Worm (Caenorhabditis elegans) whole organism, young adult: ENCODE measurements around the gene mff-1.

Experiments
- T07F8.4 ChIP-seq: sonication (generic microtip); optimal IDR thresholded peaks from 2 replicates; lab custom pipeline; 2016; ENCODE audit warnings: mild to moderate bottlenecking, missing genetic modification characterization, moderate library complexity, missing compliant biosample characterization
- atf-7 ChIP-seq: sonication (generic microtip); optimal IDR thresholded peaks from 2 replicates; lab custom pipeline; 2017; ENCODE audit warnings: mild to moderate bottlenecking, missing genetic modification characterization, missing compliant biosample characterization
- attf-6 ChIP-seq: fragments of 200-800 bp; sonication (Bioruptor generic); IDR thresholded peaks from 2 replicates; pipeline ENCODE4 v1.3.6; 2022; ENCODE audit warnings: missing genetic modification reagents, missing genetic modification characterization, missing compliant biosample characterization
- dpl-1 ChIP-seq: fragments of 150-350 bp; optimal IDR thresholded peaks from 2 replicates; lab custom pipeline; 2014; ENCODE audit warnings: missing biosample characterization, missing genetic modification reagents, missing genetic modification characterization
- madf-6 ChIP-seq: fragments of 200-800 bp; sonication (Bioruptor generic); IDR thresholded peaks from 2 replicates; pipeline ENCODE4 v1.3.6; 2022; ENCODE audit warnings: missing genetic modification reagents, missing genetic modification characterization, missing compliant biosample characterization
- nfya-1 ChIP-seq: sonication (generic microtip); optimal IDR thresholded peaks from 2 replicates; lab custom pipeline; 2017; ENCODE audit warnings: antibody characterized with exemption, missing compliant biosample characterization, missing genetic modification characterization, borderline replicate concordance; ENCODE audit not compliant: insufficient read depth
- unc-62 ChIP-seq: fragments of 150-350 bp; optimal IDR thresholded peaks from 2 replicates; lab custom pipeline; 2014; ENCODE audit warnings: missing biosample characterization, missing genetic modification reagents, missing genetic modification characterization

- TF ChIP-seq atf-7 (tag; lab: Kevin White, UChicago) (no peak), madf-6 (GFP tag; lab: Robert Waterston, UW) (no peak), dpl-1 (no peak), unc-62 (GFP tag; lab: Kevin White, UChicago) (no peak), nfya-1 (no peak), T07F8.4 (no peak), attf-6 (GFP tag; lab: Robert Waterston, UW) (no peak)
These were observed 3.8 kb upstream of the mff-1 start, which contains the start of the genes F11C1.1 and vwa-8 for ce11 chrX:12990529-12991520.
